Fruit fly (Drosophila melanogaster) whole organism, embryonic: ENCODE data around the gene CG10337.
A peak's percentile ranks its signal among the peaks of the same experiment; 100 is the strongest.

Source experiments
- Aef1 ChIP-seq: fragments of 200-800 bp; sonication (Bioruptor generic); IDR thresholded peaks from 3 replicates; pipeline ENCODE4 v1.3.6; 2022; ENCODE audit warnings: missing biosample characterization, missing genetic modification characterization
- Atf3 ChIP-seq: fragments of 200-800 bp; sonication (Bioruptor generic); optimal IDR thresholded peaks from 3 replicates; lab custom pipeline; 2016; ENCODE audit warnings: missing biosample characterization, missing genetic modification characterization
- B-H2 ChIP-seq: fragments of 200-800 bp; sonication (Bioruptor generic); optimal IDR thresholded peaks from 2 replicates; lab custom pipeline; 2018; ENCODE audit warnings: missing biosample characterization, mild to moderate bottlenecking, missing genetic modification characterization
- CG11456 ChIP-seq: fragments of 200-800 bp; sonication (Bioruptor generic); IDR thresholded peaks from 3 replicates; pipeline ENCODE4 v1.3.6; 2022; ENCODE audit warnings: missing biosample characterization, missing genetic modification characterization
- CG14710 ChIP-seq: fragments of 200-800 bp; sonication (Bioruptor generic); optimal IDR thresholded peaks from 3 replicates; lab custom pipeline; 2019; ENCODE audit warnings: missing biosample characterization, mild to moderate bottlenecking, missing genetic modification characterization, moderate library complexity
- CG15479 ChIP-seq: fragments of 200-800 bp; sonication (Bioruptor generic); optimal IDR thresholded peaks from 3 replicates; lab custom pipeline; 2019; ENCODE audit warnings: missing biosample characterization, mild to moderate bottlenecking, missing genetic modification characterization, moderate library complexity
- CG1647 ChIP-seq: fragments of 200-800 bp; sonication (Bioruptor generic); optimal IDR thresholded peaks from 3 replicates; lab custom pipeline; 2016; ENCODE audit warnings: missing biosample characterization, missing genetic modification characterization
- CG31388 ChIP-seq: fragments of 200-800 bp; sonication (Bioruptor generic); optimal IDR thresholded peaks from 2 replicates; lab custom pipeline; 2016; ENCODE audit warnings: missing biosample characterization, missing genetic modification characterization
- CG32532 ChIP-seq: fragments of 200-800 bp; sonication (Bioruptor generic); IDR thresholded peaks from 2 replicates; pipeline ENCODE4 v1.3.6; 2022; ENCODE audit warnings: missing biosample characterization, missing genetic modification characterization
- CG32767 ChIP-seq: fragments of 200-800 bp; sonication (Bioruptor generic); IDR thresholded peaks from 2 replicates; pipeline ENCODE4 v1.3.6; 2022; ENCODE audit warnings: missing biosample characterization, missing genetic modification characterization
- CG6813 ChIP-seq: fragments of 200-800 bp; sonication (Bioruptor generic); optimal IDR thresholded peaks from 2 replicates; lab custom pipeline; 2017; ENCODE audit warnings: missing biosample characterization, missing genetic modification characterization, mild to moderate bottlenecking, moderate library complexity, missing genetic modification reagents
- CG9437 ChIP-seq: fragments of 200-800 bp; sonication (Bioruptor generic); optimal IDR thresholded peaks from 2 replicates; lab custom pipeline; 2018; ENCODE audit warnings: missing biosample characterization, mild to moderate bottlenecking, missing genetic modification characterization
- CG9609 ChIP-seq: fragments of 200-800 bp; sonication (Bioruptor generic); optimal IDR thresholded peaks from 3 replicates; lab custom pipeline; 2016; ENCODE audit warnings: missing biosample characterization, missing genetic modification characterization
- CHES-1-like ChIP-seq: fragments of 200-800 bp; sonication (Bioruptor generic); optimal IDR thresholded peaks from 2 replicates; lab custom pipeline; 2016; ENCODE audit warnings: missing biosample characterization, missing genetic modification characterization
- CTCF ChIP-seq: fragments of 200-800 bp; sonication (Bioruptor generic); optimal IDR thresholded peaks from 2 replicates; lab custom pipeline; 2017; ENCODE audit warnings: missing biosample characterization, mild to moderate bottlenecking, missing genetic modification characterization, moderate library complexity
- CoRest ChIP-seq: fragments of 200-800 bp; sonication (Bioruptor generic); optimal IDR thresholded peaks from 3 replicates; lab custom pipeline; 2018; ENCODE audit warnings: missing biosample characterization, mild to moderate bottlenecking, missing genetic modification characterization, moderate library complexity
- Dfd ChIP-seq, 2 experiments: fragments of >200 bp; optimal IDR thresholded peaks; 2 replicates each; lab custom pipeline; 2017; ENCODE audit warnings: missing biosample characterization in 2 of 2, missing genetic modification characterization in 2 of 2
- Dip3 ChIP-seq: fragments of 200-800 bp; sonication (Bioruptor generic); optimal IDR thresholded peaks from 3 replicates; lab custom pipeline; 2016; ENCODE audit warnings: missing biosample characterization, missing genetic modification characterization
- HLH4C ChIP-seq: fragments of 200-800 bp; sonication (Bioruptor generic); IDR thresholded peaks from 3 replicates; pipeline ENCODE4 v1.3.6; 2022; ENCODE audit warnings: missing biosample characterization, missing genetic modification characterization; ENCODE audit not compliant: partially characterized antibody
- HmgZ ChIP-seq: fragments of 200-800 bp; sonication (Bioruptor generic); optimal IDR thresholded peaks from 2 replicates; lab custom pipeline; 2018; ENCODE audit warnings: missing biosample characterization, mild to moderate bottlenecking, missing genetic modification characterization
- Hr78 ChIP-seq, 2 experiments: fragments of 200-800 bp in 1 of 2; fragments of >200 bp in 1 of 2; sonication (Bioruptor generic) in 1 of 2; optimal IDR thresholded peaks; 2 replicates each; lab custom pipeline; 2017 to 2019; ENCODE audit warnings: missing biosample characterization in 2 of 2, missing genetic modification characterization in 2 of 2, mild to moderate bottlenecking in 1 of 2, moderate library complexity in 1 of 2
- MBD-R2 ChIP-seq: fragments of 200-800 bp; sonication (Bioruptor generic); IDR thresholded peaks from 2 replicates; pipeline ENCODE4 v1.3.6; 2022; ENCODE audit warnings: missing biosample characterization, missing genetic modification characterization
- MTF-1 ChIP-seq: fragments of 200-800 bp; sonication (Bioruptor generic); optimal IDR thresholded peaks from 2 replicates; lab custom pipeline; 2018; ENCODE audit warnings: missing biosample characterization, mild to moderate bottlenecking, missing genetic modification characterization, borderline replicate concordance
- Opbp ChIP-seq: fragments of 200-800 bp; sonication (Bioruptor generic); IDR thresholded peaks from 3 replicates; pipeline ENCODE4 v1.3.6; 2022; ENCODE audit warnings: missing biosample characterization, missing genetic modification characterization; ENCODE audit not compliant: partially characterized antibody
- Scr ChIP-seq: fragments of 200-800 bp; sonication (Bioruptor generic); IDR thresholded peaks from 2 replicates; pipeline ENCODE4 v1.3.6; 2022; ENCODE audit warnings: missing biosample characterization, missing genetic modification characterization; ENCODE audit not compliant: partially characterized antibody
- Sox100B ChIP-seq: fragments of 200-800 bp; sonication (Bioruptor generic); optimal IDR thresholded peaks from 3 replicates; lab custom pipeline; 2018; ENCODE audit warnings: missing biosample characterization, mild to moderate bottlenecking, missing genetic modification characterization
- Sry-δ ChIP-seq: fragments of 200-800 bp; sonication (Bioruptor generic); optimal IDR thresholded peaks from 2 replicates; lab custom pipeline; 2016; ENCODE audit warnings: missing biosample characterization, missing genetic modification characterization
- Xbp1 ChIP-seq: fragments of 200-800 bp; sonication (Bioruptor generic); optimal IDR thresholded peaks from 3 replicates; lab custom pipeline; 2016; ENCODE audit warnings: missing biosample characterization, mild to moderate bottlenecking, missing genetic modification characterization
- bab2 ChIP-seq: fragments of 200-800 bp; sonication (Bioruptor generic); optimal IDR thresholded peaks from 2 replicates; lab custom pipeline; 2016; ENCODE audit warnings: missing biosample characterization, missing genetic modification characterization
- bbx ChIP-seq: fragments of 200-800 bp; sonication (Bioruptor generic); IDR thresholded peaks from 2 replicates; pipeline ENCODE4 v1.3.6; 2022; ENCODE audit warnings: missing biosample characterization, missing genetic modification characterization; ENCODE audit not compliant: partially characterized antibody
- corto ChIP-seq: fragments of 200-800 bp; sonication (Bioruptor generic); optimal IDR thresholded peaks from 2 replicates; lab custom pipeline; 2016; ENCODE audit warnings: missing biosample characterization, mild to moderate bottlenecking, missing genetic modification characterization, moderate library complexity
- cwo ChIP-seq: fragments of 200-800 bp; sonication (Bioruptor generic); optimal IDR thresholded peaks from 3 replicates; lab custom pipeline; 2017; ENCODE audit warnings: missing biosample characterization, missing genetic modification characterization, mild to moderate bottlenecking, moderate library complexity, missing genetic modification reagents
- ewg ChIP-seq: fragments of 200-800 bp; sonication (Bioruptor generic); optimal IDR thresholded peaks from 3 replicates; lab custom pipeline; 2017; ENCODE audit warnings: mild to moderate bottlenecking, missing biosample characterization, missing genetic modification reagents, missing genetic modification characterization
- eyg ChIP-seq: fragments of 200-800 bp; sonication (Bioruptor generic); optimal IDR thresholded peaks from 3 replicates; lab custom pipeline; 2016; ENCODE audit warnings: missing biosample characterization, missing genetic modification characterization
- fd102C ChIP-seq: fragments of 200-800 bp; sonication (Bioruptor generic); optimal IDR thresholded peaks from 2 replicates; lab custom pipeline; 2018; ENCODE audit warnings: missing biosample characterization, mild to moderate bottlenecking, missing genetic modification characterization, moderate library complexity
- fd3F ChIP-seq: fragments of 200-800 bp; sonication (Bioruptor generic); optimal IDR thresholded peaks from 2 replicates; lab custom pipeline; 2018; ENCODE audit warnings: missing biosample characterization, mild to moderate bottlenecking, missing genetic modification characterization, moderate library complexity
- fd96Cb ChIP-seq: fragments of 200-800 bp; sonication (Bioruptor generic); optimal IDR thresholded peaks from 2 replicates; lab custom pipeline; 2018; ENCODE audit warnings: missing biosample characterization, mild to moderate bottlenecking, missing genetic modification characterization, moderate library complexity
- inv ChIP-seq: fragments of 200-800 bp; sonication (Bioruptor generic); IDR thresholded peaks from 2 replicates; pipeline ENCODE4 v1.3.6; 2022; ENCODE audit warnings: missing biosample characterization, missing genetic modification characterization; ENCODE audit not compliant: partially characterized antibody
- nerfin-1 ChIP-seq: fragments of 200-800 bp; sonication (Bioruptor generic); optimal IDR thresholded peaks from 3 replicates; lab custom pipeline; 2019; ENCODE audit warnings: missing biosample characterization, mild to moderate bottlenecking, missing genetic modification characterization, moderate library complexity
- nerfin-2 ChIP-seq: fragments of 200-800 bp; sonication (Bioruptor generic); IDR thresholded peaks from 2 replicates; pipeline ENCODE4 v1.3.6; 2022; ENCODE audit warnings: missing biosample characterization, missing genetic modification characterization; ENCODE audit not compliant: partially characterized antibody
- onecut ChIP-seq: fragments of 200-800 bp; sonication (Bioruptor generic); IDR thresholded peaks from 2 replicates; pipeline ENCODE4 v1.3.6; 2022; ENCODE audit warnings: missing biosample characterization, missing genetic modification characterization
- p53 ChIP-seq: fragments of 200-800 bp; sonication (Bioruptor generic); optimal IDR thresholded peaks from 2 replicates; lab custom pipeline; 2016; ENCODE audit warnings: missing biosample characterization, missing genetic modification characterization
- peb ChIP-seq: fragments of 200-800 bp; sonication (Bioruptor generic); IDR thresholded peaks from 2 replicates; pipeline ENCODE4 v1.3.6; 2022; ENCODE audit warnings: missing biosample characterization, missing genetic modification characterization
- phol ChIP-seq: fragments of 200-800 bp; sonication (Bioruptor generic); optimal IDR thresholded peaks from 3 replicates; lab custom pipeline; 2018; ENCODE audit warnings: missing biosample characterization, mild to moderate bottlenecking, missing genetic modification characterization, moderate library complexity
- rib ChIP-seq: fragments of 200-800 bp; sonication (Bioruptor generic); IDR thresholded peaks from 2 replicates; pipeline ENCODE4 v1.3.6; 2022; ENCODE audit warnings: missing biosample characterization, missing genetic modification characterization
- sob ChIP-seq: fragments of 200-800 bp; sonication (Bioruptor generic); IDR thresholded peaks from 2 replicates; pipeline ENCODE4 v1.3.6; 2022; ENCODE audit warnings: missing biosample characterization, missing genetic modification characterization
- sqz ChIP-seq: fragments of 200-800 bp; sonication (Bioruptor generic); optimal IDR thresholded peaks from 3 replicates; lab custom pipeline; 2018; ENCODE audit warnings: missing biosample characterization, mild to moderate bottlenecking, missing genetic modification characterization
- ssp ChIP-seq: fragments of 200-800 bp; sonication (Bioruptor generic); IDR thresholded peaks from 2 replicates; pipeline ENCODE4 v1.3.6; 2022; ENCODE audit warnings: missing biosample characterization, missing genetic modification characterization
- trem ChIP-seq: fragments of 200-800 bp; optimal IDR thresholded peaks from 3 replicates; lab custom pipeline; 2019; ENCODE audit warnings: missing biosample characterization, mild to moderate bottlenecking, missing genetic modification characterization, moderate library complexity

Gene CG10337

dm6 chr2L:19508361-19508918, 38.3 kb downstream of the CG10337 start, which contains the start of gene cyst (continued):
- TF ChIP-seq CG14710 (peak; percentile 63), Sry-δ (GFP tag; lab: Kevin White, UChicago) (peak; percentile 93), bab2 (GFP tag; lab: Kevin White, UChicago) (peak; percentile 13), ssp (0 out of 2 replicates have a peak, but pooled peaks have one; percentile 21), CG32532 (peak; percentile 40), CG1647 (peak; percentile 46), phol (tag; lab: Kevin White, UChicago) (peak; percentile 51), CHES-1-like (peak; percentile 69), CG6813 (GFP tag; lab: Kevin White, UChicago) (no peak), MTF-1 (GFP tag; lab: Kevin White, UChicago) (no peak), HLH4C (GFP tag; lab: Robert Waterston, UW) (peak; percentile 94), Xbp1 (GFP tag; lab: Kevin White, UChicago) (peak; percentile 38), rib (GFP tag; lab: Robert Waterston, UW) (no peak), Atf3 (GFP tag; lab: Kevin White, UChicago) (no peak), fd96Cb (tag; lab: Kevin White, UChicago) (no peak), bbx (GFP tag; lab: Robert Waterston, UW) (peak; percentile 98), ewg (GFP tag; lab: Kevin White, UChicago) (no peak), peb (no peak), onecut (GFP tag; lab: Robert Waterston, UW) (peak; percentile 94), CG11456 (GFP tag; lab: Robert Waterston, UW) (peak; percentile 36; the same call in 1 of the 3 replicates), Scr (peak; percentile 97), HmgZ (tag; lab: Kevin White, UChicago) (peak; percentile 76), CG15479 (GFP tag; lab: Kevin White, UChicago) (peak; percentile 61), sqz (GFP tag; lab: Kevin White, UChicago) (no peak), CG32767 (GFP tag; lab: Robert Waterston, UW) (peak; percentile 26; the same call in 1 of the 2 replicates), cwo (no peak), nerfin-2 (GFP tag; lab: Robert Waterston, UW) (peak; percentile 90), inv (peak; percentile 94), nerfin-1 (tag; lab: Kevin White, UChicago) (peak; percentile 64), Aef1 (GFP tag; lab: Robert Waterston, UW) (peak; percentile 21; the same call in 1 of the 3 replicates), B-H2 (GFP tag; lab: Kevin White, UChicago) (peak; percentile 46), CG31388 (no peak), eyg (GFP tag; lab: Kevin White, UChicago) (peak; percentile 43), fd102C (GFP tag; lab: Kevin White, UChicago) (no peak), CG9609 (peak; percentile 37), Dfd (GFP tag; optimal IDR thresholded peaks at IDR 0.05; lab: Kevin White, UChicago) (no peak), Dip3 (GFP tag; lab: Kevin White, UChicago) (peak; percentile 39), Hr78 (GFP tag; optimal IDR thresholded peaks at IDR 0.05; lab: Kevin White, UChicago) (no peak), Sox100B (GFP tag; lab: Kevin White, UChicago) (no peak), Opbp (GFP tag; lab: Robert Waterston, UW) (peak; percentile 97), p53 (GFP tag; lab: Kevin White, UChicago) (peak; percentile 50), CTCF (GFP tag; lab: Kevin White, UChicago) (peak; percentile 18), trem (tag; lab: Kevin White, UChicago) (peak; percentile 72), CG9437 (GFP tag; lab: Kevin White, UChicago) (no peak), CoRest (tag; lab: Kevin White, UChicago) (peak; percentile 60), MBD-R2 (GFP tag; lab: Robert Waterston, UW) (peak; percentile 64), fd3F (GFP tag; lab: Kevin White, UChicago) (no peak), corto (no peak), sob (GFP tag; lab: Robert Waterston, UW) (peak; percentile 62)
